Fruit fly (Drosophila melanogaster): Measurements from ENCODE around the gene CG15784.
A peak's percentile ranks its signal among the peaks of the same experiment; 100 is the strongest.

- TF ChIP-seq HHEX (GFP tag; optimal IDR thresholded peaks at IDR 0.05) (peak; percentile 71), org-1 (GFP tag; optimal IDR thresholded peaks at IDR 0.05) (peak; percentile 73), CG16779 (GFP tag; IDR thresholded peaks at IDR 0.05) (no peak), sima (GFP tag; optimal IDR thresholded peaks at IDR 0.05) (no peak), Atf6 (GFP tag; IDR thresholded peaks at IDR 0.05) (peak; percentile 78), twi (tag; optimal IDR thresholded peaks at IDR 0.05) (no peak), Eip74EF (GFP tag; optimal IDR thresholded peaks at IDR 0.05) (peak in 1 of 2 experiments; percentile 78), lola (GFP tag; optimal IDR thresholded peaks at IDR 0.05) (peak in 1 of 3 experiments; percentile 37), CkIIα-i1 (GFP tag; IDR thresholded peaks at IDR 0.05) (0 out of 2 replicates have a peak, but pooled peaks have one; percentile 16)
Measured at dm6 chrX:5419045-5419901, 10.1 kb upstream of the CG15784 start.
